Worm (Caenorhabditis elegans) whole organism, early embryonic: ENCODE data around the gene fbxb-72.

Source experiments
- B0310.2 ChIP-seq: sonication (generic microtip); optimal IDR thresholded peaks from 2 replicates; lab custom pipeline; 2016; ENCODE audit warnings: mild to moderate bottlenecking, missing genetic modification characterization, missing compliant biosample characterization
- ama-1 ChIP-seq: fragments of 150-350 bp; optimal IDR thresholded peaks from 2 replicates; lab custom pipeline; 2014
- ceh-13 ChIP-seq: fragments of 200-800 bp; sonication (Bioruptor generic); optimal IDR thresholded peaks from 2 replicates; lab custom pipeline; 2018; ENCODE audit warnings: mild to moderate bottlenecking, missing genetic modification characterization, missing compliant biosample characterization
- ceh-36 ChIP-seq: sonication (generic microtip); optimal IDR thresholded peaks from 2 replicates; lab custom pipeline; 2016; ENCODE audit warnings: missing genetic modification characterization, inconsistent platforms, missing compliant biosample characterization
- ets-7 ChIP-seq: sonication (generic microtip); optimal IDR thresholded peaks from 2 replicates; lab custom pipeline; 2016; ENCODE audit warnings: missing genotype, missing genetic modification characterization, missing compliant biosample characterization
- flt-1 ChIP-seq: fragments of 200-800 bp; sonication (Bioruptor generic); IDR thresholded peaks from 2 replicates; pipeline ENCODE4 v1.3.6; 2022; ENCODE audit warnings: missing genetic modification characterization, missing compliant biosample characterization
- hmg-4 ChIP-seq: fragments of 200-800 bp; sonication (Bioruptor generic); optimal IDR thresholded peaks from 2 replicates; lab custom pipeline; 2018; ENCODE audit warnings: mild to moderate bottlenecking, missing genetic modification characterization, missing compliant biosample characterization
- hnd-1 ChIP-seq: sonication (generic microtip); optimal IDR thresholded peaks from 2 replicates; lab custom pipeline; 2016; ENCODE audit warnings: missing genetic modification characterization, missing compliant biosample characterization
- tbx-37 ChIP-seq: fragments of 200-800 bp; sonication (Bioruptor generic); conservative IDR thresholded peaks from 2 replicates; pipeline ENCODE4 v1.3.6; 2022; ENCODE audit warnings: missing genetic modification reagents, missing genetic modification characterization, missing compliant biosample characterization

ce11 chrV:699051-699450 is 24.7 kb downstream of the fbxb-72 start:
- TF ChIP-seq ama-1 (no peak), flt-1 (GFP tag; lab: Robert Waterston, UW) (no peak), hnd-1 (tag; lab: Kevin White, UChicago) (no peak), hmg-4 (GFP tag; lab: Kevin White, UChicago) (no peak), B0310.2 (tag; lab: Kevin White, UChicago) (no peak), tbx-37 (GFP tag; lab: Robert Waterston, UW) (no peak), ceh-36 (tag; lab: Kevin White, UChicago) (no peak), ets-7 (tag; lab: Kevin White, UChicago) (no peak), ceh-13 (GFP tag; lab: Kevin White, UChicago) (no peak)
